Fruit fly (Drosophila melanogaster): Measurements from ENCODE around the gene Dpp10.

DNA sequence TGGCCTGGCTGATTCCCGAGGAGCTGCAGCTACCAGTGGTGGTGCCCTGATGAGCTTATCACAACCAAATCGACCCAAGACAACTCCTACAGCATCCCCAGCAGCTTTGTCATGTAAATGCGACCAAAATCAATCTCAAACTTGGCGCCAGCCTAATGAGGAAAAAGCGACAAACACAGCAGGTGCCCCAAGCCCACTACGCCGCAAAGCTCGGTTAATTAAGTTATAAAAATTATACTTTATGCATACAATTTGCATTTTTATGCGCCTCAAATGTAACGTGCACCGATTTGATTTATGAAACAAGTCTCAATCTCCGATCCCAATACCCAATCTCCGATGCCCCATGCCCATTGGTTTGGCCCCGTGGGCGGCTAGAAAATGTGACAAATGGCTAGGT, 50.1 kb downstream of the Dpp10 start:
- TF ChIP-seq gl (tag; optimal IDR thresholded peaks at IDR 0.05) = no peak
- no peak for TF ChIP-seq EcR (GFP tag; optimal IDR thresholded peaks at IDR 0.05)
- TF ChIP-seq CG14655 (GFP tag; optimal IDR thresholded peaks at IDR 0.05) = no peak
- TF ChIP-seq CG34367 (tag; optimal IDR thresholded peaks at IDR 0.05) = no peak
- TF ChIP-seq CG4496 (GFP tag; IDR thresholded peaks at IDR 0.05) = no peak
- no peak for TF ChIP-seq CG9948 (tag; optimal IDR thresholded peaks at IDR 0.05)
- TF ChIP-seq Snoo (tag; optimal IDR thresholded peaks at IDR 0.05) = no peak
- no peak for TF ChIP-seq CG10348 (GFP tag; IDR thresholded peaks at IDR 0.05)
- TF ChIP-seq fd96Ca (GFP tag; IDR thresholded peaks at IDR 0.05) = no peak

Data from whole organism, pupa.